Worm (Caenorhabditis elegans) whole organism, L3 larva: Measurements from ENCODE around the gene dos-3.

Source experiments
- R02D3.7 ChIP-seq: fragments of 150-350 bp; optimal IDR thresholded peaks from 2 replicates; lab custom pipeline; 2014; ENCODE audit warnings: missing biosample characterization, missing genetic modification characterization
- ZK546.5 ChIP-seq: sonication (generic microtip); optimal IDR thresholded peaks from 2 replicates; lab custom pipeline; 2017; ENCODE audit warnings: missing biosample characterization, missing genetic modification characterization
- aly-2 ChIP-seq: fragments of 150-350 bp; optimal IDR thresholded peaks from 2 replicates; lab custom pipeline; 2014; ENCODE audit warnings: missing biosample characterization, missing genetic modification characterization
- ama-1 ChIP-seq: fragments of 150-350 bp; optimal IDR thresholded peaks from 2 replicates; lab custom pipeline; 2018
- ceh-16 ChIP-seq: sonication (generic microtip); optimal IDR thresholded peaks from 2 replicates; lab custom pipeline; 2017; ENCODE audit warnings: missing biosample characterization, missing genetic modification characterization
- ceh-28 ChIP-seq: fragments of 150-350 bp; optimal IDR thresholded peaks from 2 replicates; lab custom pipeline; 2014; ENCODE audit warnings: missing biosample characterization, missing genetic modification reagents, missing genetic modification characterization
- ceh-82 ChIP-seq: fragments of 150-350 bp; optimal IDR thresholded peaks from 2 replicates; lab custom pipeline; 2014; ENCODE audit warnings: missing biosample characterization, missing genetic modification characterization
- ceh-9 ChIP-seq: sonication (generic microtip); optimal IDR thresholded peaks from 2 replicates; lab custom pipeline; 2018; ENCODE audit warnings: missing biosample characterization, missing genetic modification characterization
- daf-12 ChIP-seq: fragments of 150-350 bp; optimal IDR thresholded peaks from 2 replicates; lab custom pipeline; 2014; ENCODE audit warnings: missing biosample characterization, missing genetic modification reagents, missing genetic modification characterization
- egl-27 ChIP-seq: sonication (generic microtip); optimal IDR thresholded peaks from 4 replicates; lab custom pipeline; 2017; ENCODE audit warnings: missing biosample characterization, missing genetic modification reagents, missing genetic modification characterization
- egl-5 ChIP-seq: fragments of 150-350 bp; optimal IDR thresholded peaks from 2 replicates; lab custom pipeline; 2017; ENCODE audit warnings: missing biosample characterization, missing genetic modification reagents, missing genetic modification characterization, inconsistent platforms
- elt-1 ChIP-seq: fragments of 150-350 bp; optimal IDR thresholded peaks from 2 replicates; lab custom pipeline; 2014; ENCODE audit warnings: missing biosample characterization, missing genetic modification characterization
- elt-2 ChIP-seq: sonication (generic microtip); optimal IDR thresholded peaks from 2 replicates; lab custom pipeline; 2016; ENCODE audit warnings: missing genetic modification reagents, mild to moderate bottlenecking, missing genetic modification characterization, missing compliant biosample characterization
- elt-3 ChIP-seq, 3 experiments: fragments of 150-350 bp in 1 of 3; sonication (generic microtip) in 2 of 3; optimal IDR thresholded peaks; 2 replicates in 2 of 3; 4 replicates in 1 of 3; lab custom pipeline; 2014 to 2017; ENCODE audit warnings: missing biosample characterization in 3 of 3, missing genetic modification characterization in 3 of 3
- eor-1 ChIP-seq, 2 experiments: fragments of 150-350 bp; optimal IDR thresholded peaks; 2 replicates each; lab custom pipeline; 2014 to 2018; ENCODE audit warnings: missing biosample characterization in 2 of 2, missing genetic modification characterization in 2 of 2
- fkh-10 ChIP-seq: sonication (generic microtip); optimal IDR thresholded peaks from 2 replicates; lab custom pipeline; 2017; ENCODE audit warnings: missing biosample characterization, missing genetic modification reagents, missing genetic modification characterization
- fkh-2 ChIP-seq: fragments of 150-350 bp; optimal IDR thresholded peaks from 2 replicates; lab custom pipeline; 2014; ENCODE audit warnings: missing biosample characterization, missing genetic modification reagents, missing genetic modification characterization
- fos-1 ChIP-seq: fragments of 150-350 bp; optimal IDR thresholded peaks from 2 replicates; lab custom pipeline; 2014; ENCODE audit warnings: missing biosample characterization, missing genetic modification characterization
- hmg-11 ChIP-seq: sonication (generic microtip); optimal IDR thresholded peaks from 2 replicates; lab custom pipeline; 2016; ENCODE audit warnings: missing genetic modification characterization, missing compliant biosample characterization
- jun-1 ChIP-seq: fragments of 150-350 bp; optimal IDR thresholded peaks from 2 replicates; lab custom pipeline; 2014; ENCODE audit warnings: missing biosample characterization, missing genetic modification reagents, missing genetic modification characterization
- lin-15B ChIP-seq: fragments of 150-350 bp; optimal IDR thresholded peaks from 2 replicates; lab custom pipeline; 2014; ENCODE audit warnings: missing biosample characterization, missing genetic modification characterization
- lin-39 ChIP-seq: fragments of 150-350 bp; optimal IDR thresholded peaks from 2 replicates; lab custom pipeline; 2018; ENCODE audit warnings: missing biosample characterization, missing genetic modification reagents, missing genetic modification characterization
- lsy-12 ChIP-seq: sonication (generic microtip); optimal IDR thresholded peaks from 2 replicates; lab custom pipeline; 2016; ENCODE audit warnings: mild to moderate bottlenecking, missing genetic modification characterization, missing compliant biosample characterization
- mdl-1 ChIP-seq: fragments of 150-350 bp; optimal IDR thresholded peaks from 2 replicates; lab custom pipeline; 2014; ENCODE audit warnings: missing biosample characterization, missing genetic modification characterization
- mml-1 ChIP-seq: fragments of 150-350 bp; sonication (generic microtip); optimal IDR thresholded peaks from 3 replicates; lab custom pipeline; 2014; ENCODE audit warnings: missing biosample characterization, missing genetic modification characterization
- nfya-1 ChIP-seq: sonication (generic microtip); optimal IDR thresholded peaks from 2 replicates; lab custom pipeline; 2017; ENCODE audit warnings: missing genetic modification characterization, mild to moderate bottlenecking, missing compliant biosample characterization, antibody characterized with exemption, moderate library complexity; ENCODE audit not compliant: insufficient read depth
- nhr-12 ChIP-seq: fragments of 150-350 bp; optimal IDR thresholded peaks from 2 replicates; lab custom pipeline; 2014; ENCODE audit warnings: missing biosample characterization, missing genetic modification characterization
- nhr-23 ChIP-seq: fragments of 150-350 bp; optimal IDR thresholded peaks from 2 replicates; lab custom pipeline; 2014; ENCODE audit warnings: missing biosample characterization, missing genetic modification reagents, missing genetic modification characterization
- nhr-237 ChIP-seq: fragments of 150-350 bp; optimal IDR thresholded peaks from 2 replicates; lab custom pipeline; 2014; ENCODE audit warnings: missing biosample characterization, missing genetic modification characterization
- nhr-25 ChIP-seq: sonication (generic microtip); optimal IDR thresholded peaks from 2 replicates; lab custom pipeline; 2017; ENCODE audit warnings: missing biosample characterization, missing genetic modification characterization
- nhr-28 ChIP-seq: fragments of 150-350 bp; optimal IDR thresholded peaks from 2 replicates; lab custom pipeline; 2014; ENCODE audit warnings: missing biosample characterization, missing genetic modification characterization
- nhr-43 ChIP-seq: sonication (generic microtip); optimal IDR thresholded peaks from 2 replicates; lab custom pipeline; 2016; ENCODE audit warnings: mild to moderate bottlenecking, missing genetic modification characterization, missing compliant biosample characterization; ENCODE audit not compliant: poor library complexity, severe bottlenecking
- nhr-67 ChIP-seq: fragments of 150-350 bp; optimal IDR thresholded peaks from 2 replicates; lab custom pipeline; 2014; ENCODE audit warnings: missing biosample characterization, missing genetic modification characterization
- nhr-76 ChIP-seq: fragments of 150-350 bp; sonication (generic microtip); optimal IDR thresholded peaks from 5 replicates; lab custom pipeline; 2014; ENCODE audit warnings: missing biosample characterization, missing genetic modification characterization
- nhr-77 ChIP-seq: fragments of 150-350 bp; optimal IDR thresholded peaks from 2 replicates; lab custom pipeline; 2014; ENCODE audit warnings: missing biosample characterization, missing genetic modification characterization
- pha-4 ChIP-seq: fragments of 150-350 bp; optimal IDR thresholded peaks from 2 replicates; lab custom pipeline; 2014; ENCODE audit warnings: missing biosample characterization, missing genetic modification reagents, missing genetic modification characterization
- pqm-1 ChIP-seq: fragments of 150-350 bp; optimal IDR thresholded peaks from 2 replicates; lab custom pipeline; 2017; ENCODE audit warnings: missing biosample characterization, missing genetic modification characterization, inconsistent platforms
- sea-2 ChIP-seq: fragments of 150-350 bp; sonication (generic microtip); optimal IDR thresholded peaks from 4 replicates; lab custom pipeline; 2014; ENCODE audit warnings: missing biosample characterization, missing genetic modification reagents, missing genetic modification characterization
- skn-1 ChIP-seq: fragments of 150-350 bp; optimal IDR thresholded peaks from 2 replicates; lab custom pipeline; 2014; ENCODE audit warnings: missing biosample characterization, missing genetic modification characterization
- snpc-4 ChIP-seq: fragments of 150-350 bp; optimal IDR thresholded peaks from 2 replicates; lab custom pipeline; 2014; ENCODE audit warnings: missing biosample characterization, missing genetic modification characterization
- tbx-2 ChIP-seq: sonication (generic microtip); optimal IDR thresholded peaks from 2 replicates; lab custom pipeline; 2016; ENCODE audit warnings: mild to moderate bottlenecking, missing genetic modification characterization, missing compliant biosample characterization
- unc-39 ChIP-seq: sonication (generic microtip); optimal IDR thresholded peaks from 4 replicates; lab custom pipeline; 2017; ENCODE audit warnings: missing biosample characterization, missing genetic modification characterization
- unc-62 ChIP-seq: fragments of 150-350 bp; sonication (generic microtip); optimal IDR thresholded peaks from 4 replicates; lab custom pipeline; 2014; ENCODE audit warnings: missing biosample characterization, missing genetic modification reagents, missing genetic modification characterization
- zag-1 ChIP-seq: fragments of 150-350 bp; optimal IDR thresholded peaks from 2 replicates; lab custom pipeline; 2014; ENCODE audit warnings: missing biosample characterization, missing genetic modification characterization
- ztf-11 ChIP-seq: fragments of 150-350 bp; optimal IDR thresholded peaks from 2 replicates; lab custom pipeline; 2014; ENCODE audit warnings: missing biosample characterization, missing genetic modification characterization

dos-3 gene

ce11 chrIII:852296-852695 lies 12.9 kb upstream of the dos-3 start, which contains the start of gene moma-1:
TSS of gene moma-1 (minus strand) at chrIII:852396.
- TF ChIP-seq nhr-23 (tag; lab: Kevin White, UChicago) (no peak), elt-2 (no peak), nhr-25 (no peak), hmg-11 (tag; lab: Kevin White, UChicago) (no peak), nhr-28 (tag; lab: Kevin White, UChicago) (no peak), mdl-1 (tag; lab: Kevin White, UChicago) (no peak)

DNA sequence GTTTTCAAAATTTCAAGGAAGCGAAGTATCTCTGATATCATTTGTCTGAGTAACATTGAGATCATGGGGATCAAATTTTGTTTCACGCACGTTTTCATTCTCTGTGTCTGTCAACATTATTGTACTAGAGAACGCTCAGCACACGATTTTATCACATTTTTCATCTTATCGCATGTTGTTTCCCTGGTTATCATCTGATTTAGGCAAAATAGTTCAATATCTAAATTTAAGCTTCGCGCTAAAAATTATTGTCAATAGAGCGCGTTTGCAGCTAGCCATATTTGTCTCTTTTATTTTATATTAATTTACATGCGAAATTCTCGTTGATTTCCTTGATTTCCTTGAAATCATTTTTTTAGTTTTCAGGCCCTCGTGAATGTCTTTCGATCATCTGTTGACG lies 6.1 kb upstream of the dos-3 start, which contains the start of gene K02F3.2:
K02F3.2 (plus strand) TSS at position 357 of the 400 bp plus-strand sequence.
- TF ChIP-seq nhr-23 (tag; lab: Kevin White, UChicago), result peak; percentile 65
- TF ChIP-seq pha-4, result peak; percentile 86
- peak; percentile 84 for TF ChIP-seq pqm-1 (tag; lab: Kevin White, UChicago)
- peak; percentile 28 for TF ChIP-seq lin-15B
- peak; percentile 12 for TF ChIP-seq ceh-28 (tag; lab: Kevin White, UChicago)
- TF ChIP-seq nfya-1 (tag; lab: Kevin White, UChicago), result peak; percentile 30
- TF ChIP-seq elt-1 (tag; lab: Kevin White, UChicago), result peak; percentile 53
- peak; percentile 76 for TF ChIP-seq jun-1 (tag; lab: Kevin White, UChicago)
- no peak for TF ChIP-seq fkh-10 (GFP tag; lab: Kevin White, UChicago)
- TF ChIP-seq elt-2, result peak; percentile 71
- TF ChIP-seq nhr-25, result peak; percentile 4
- no peak for TF ChIP-seq unc-62 (GFP tag; lab: Kevin White, UChicago)
- peak; percentile 45 for TF ChIP-seq ama-1 (lab: Kevin White, UChicago)
- no peak for TF ChIP-seq nhr-28 (tag; lab: Kevin White, UChicago)
- peak; percentile 12 for TF ChIP-seq hmg-11 (tag; lab: Kevin White, UChicago)
- TF ChIP-seq nhr-43 (tag; lab: Kevin White, UChicago), result peak; percentile 80
- TF ChIP-seq ceh-82, result no peak

DNA sequence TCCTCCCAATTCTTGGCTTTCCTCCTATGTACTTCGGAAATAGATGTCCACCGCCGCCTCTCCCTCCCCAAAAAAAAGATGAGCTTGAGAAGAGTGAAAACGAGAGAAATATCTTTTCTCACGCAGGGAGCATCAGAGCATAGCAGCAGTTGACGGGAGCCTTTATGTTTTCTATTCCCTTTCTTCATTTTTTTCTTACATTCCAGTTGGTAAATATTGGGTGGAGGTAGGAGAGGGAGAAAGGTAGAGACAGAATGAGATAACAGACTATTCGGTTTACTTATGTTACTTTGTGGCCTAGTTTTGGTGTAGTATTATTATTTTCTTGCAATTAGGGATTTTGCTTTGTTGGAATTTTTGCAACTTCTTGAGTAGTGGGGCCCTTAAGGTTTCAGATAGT lies 5.2 kb upstream of the dos-3 start:
- TF ChIP-seq nhr-28 (tag; lab: Kevin White, UChicago), result no peak
- TF ChIP-seq pha-4, result peak; percentile 51
- TF ChIP-seq, all 47 proteins: peak for 1

DNA sequence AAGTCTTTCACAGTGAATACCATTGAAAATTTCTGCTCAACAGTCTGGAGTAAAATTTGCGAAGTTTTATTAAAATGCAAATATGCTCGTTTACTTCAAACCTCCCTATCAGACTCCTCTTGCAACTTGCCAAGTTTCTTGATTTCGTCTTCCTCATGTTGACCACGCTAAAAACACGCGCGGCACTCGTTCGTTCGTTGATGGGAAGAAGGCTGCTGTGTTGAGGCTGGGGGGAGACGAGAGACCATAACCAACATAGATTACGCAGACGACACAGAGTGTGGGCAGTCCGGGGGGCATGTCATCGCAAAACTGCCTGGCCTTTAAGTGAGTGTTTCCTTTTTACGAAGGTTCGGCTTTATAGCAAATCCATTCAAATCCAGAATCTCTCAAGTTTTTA lies 4.6 kb upstream of the dos-3 start:
- TF ChIP-seq pqm-1 (tag; lab: Kevin White, UChicago) (peak; percentile 37), unc-39 (tag; lab: Kevin White, UChicago) (no peak), ZK546.5 (tag; lab: Kevin White, UChicago) (no peak), ztf-11 (tag; lab: Kevin White, UChicago) (no peak), unc-62 (GFP tag; lab: Kevin White, UChicago) (no peak), nhr-77 (tag; lab: Kevin White, UChicago) (no peak), daf-12 (tag; lab: Kevin White, UChicago) (no peak), nhr-12 (no peak), lin-39 (no peak), lsy-12 (no peak), fos-1 (tag; lab: Kevin White, UChicago) (no peak), jun-1 (tag; lab: Kevin White, UChicago) (no peak), elt-3 (tag; optimal IDR thresholded peaks at IDR 0.05; lab: Kevin White, UChicago) (no peak), egl-5 (tag; lab: Kevin White, UChicago) (no peak), mdl-1 (tag; lab: Kevin White, UChicago) (no peak), sea-2 (GFP tag; lab: Kevin White, UChicago) (no peak), nfya-1 (tag; lab: Kevin White, UChicago) (peak; percentile 57), nhr-76 (tag; lab: Kevin White, UChicago) (no peak), nhr-237 (no peak), hmg-11 (tag; lab: Kevin White, UChicago) (no peak), nhr-67 (no peak), nhr-23 (tag; lab: Kevin White, UChicago) (no peak), fkh-10 (GFP tag; lab: Kevin White, UChicago) (no peak), egl-27 (tag; lab: Kevin White, UChicago) (no peak), elt-1 (tag; lab: Kevin White, UChicago) (no peak), mml-1 (tag; lab: Kevin White, UChicago) (peak; percentile 88), ceh-9 (tag; lab: Kevin White, UChicago) (no peak), snpc-4 (tag; lab: Kevin White, UChicago) (peak; percentile 24), zag-1 (tag; lab: Kevin White, UChicago) (no peak), lin-15B (peak; percentile 27), ceh-16 (tag; lab: Kevin White, UChicago) (no peak), R02D3.7 (no peak), ceh-82 (no peak), skn-1 (tag; lab: Kevin White, UChicago) (no peak), tbx-2 (tag; lab: Kevin White, UChicago) (no peak), eor-1 (tag; optimal IDR thresholded peaks at IDR 0.05; lab: Kevin White, UChicago) (no peak), ama-1 (lab: Kevin White, UChicago) (no peak), nhr-28 (tag; lab: Kevin White, UChicago) (no peak), nhr-43 (tag; lab: Kevin White, UChicago) (peak; percentile 43), elt-2 (peak; percentile 16), fkh-2 (tag; lab: Kevin White, UChicago) (no peak), aly-2 (tag; lab: Kevin White, UChicago) (no peak)
